Worm (Caenorhabditis elegans) whole organism, early embryonic: ENCODE data around the gene C26F1.3.

Experiments used
- F13C5.2 ChIP-seq: sonication (generic microtip); optimal IDR thresholded peaks from 2 replicates; lab custom pipeline; 2017; ENCODE audit warnings: mild to moderate bottlenecking, missing genetic modification characterization, inconsistent platforms, missing compliant biosample characterization
- aly-1 ChIP-seq: sonication (generic microtip); optimal IDR thresholded peaks from 2 replicates; lab custom pipeline; 2016; ENCODE audit warnings: missing genetic modification characterization, missing compliant biosample characterization
- ama-1 ChIP-seq: fragments of 150-350 bp; optimal IDR thresholded peaks from 2 replicates; lab custom pipeline; 2014
- ceh-13 ChIP-seq: fragments of 200-800 bp; sonication (Bioruptor generic); optimal IDR thresholded peaks from 2 replicates; lab custom pipeline; 2018; ENCODE audit warnings: mild to moderate bottlenecking, missing genetic modification characterization, missing compliant biosample characterization
- flt-1 ChIP-seq: fragments of 200-800 bp; sonication (Bioruptor generic); IDR thresholded peaks from 2 replicates; pipeline ENCODE4 v1.3.6; 2022; ENCODE audit warnings: missing genetic modification characterization, missing compliant biosample characterization
- hnd-1 ChIP-seq: sonication (generic microtip); optimal IDR thresholded peaks from 2 replicates; lab custom pipeline; 2016; ENCODE audit warnings: missing genetic modification characterization, missing compliant biosample characterization
- pes-1 ChIP-seq: fragments of 200-800 bp; sonication (Bioruptor generic); IDR thresholded peaks from 2 replicates; pipeline ENCODE4 v1.3.6; 2022; ENCODE audit warnings: missing genetic modification reagents, missing genetic modification characterization, missing compliant biosample characterization
- scrt-1 ChIP-seq: fragments of 200-800 bp; sonication (Bioruptor generic); IDR thresholded peaks from 2 replicates; pipeline ENCODE4 v1.3.6; 2022; ENCODE audit warnings: missing genetic modification characterization, missing compliant biosample characterization
- sea-1 ChIP-seq: fragments of 200-800 bp; sonication (Bioruptor generic); conservative IDR thresholded peaks from 2 replicates; pipeline ENCODE4 v1.3.6; 2022; ENCODE audit warnings: missing genetic modification characterization, missing compliant biosample characterization
- tbx-11 ChIP-seq: fragments of 200-800 bp; sonication (Bioruptor generic); IDR thresholded peaks from 2 replicates; pipeline ENCODE4 v1.3.6; 2022; ENCODE audit warnings: missing genetic modification characterization, missing compliant biosample characterization
- tbx-37 ChIP-seq: fragments of 200-800 bp; sonication (Bioruptor generic); conservative IDR thresholded peaks from 2 replicates; pipeline ENCODE4 v1.3.6; 2022; ENCODE audit warnings: missing genetic modification reagents, missing genetic modification characterization, missing compliant biosample characterization
- tra-4 ChIP-seq: sonication (generic microtip); optimal IDR thresholded peaks from 2 replicates; lab custom pipeline; 2017; ENCODE audit warnings: missing genetic modification characterization, missing compliant biosample characterization

DNA sequence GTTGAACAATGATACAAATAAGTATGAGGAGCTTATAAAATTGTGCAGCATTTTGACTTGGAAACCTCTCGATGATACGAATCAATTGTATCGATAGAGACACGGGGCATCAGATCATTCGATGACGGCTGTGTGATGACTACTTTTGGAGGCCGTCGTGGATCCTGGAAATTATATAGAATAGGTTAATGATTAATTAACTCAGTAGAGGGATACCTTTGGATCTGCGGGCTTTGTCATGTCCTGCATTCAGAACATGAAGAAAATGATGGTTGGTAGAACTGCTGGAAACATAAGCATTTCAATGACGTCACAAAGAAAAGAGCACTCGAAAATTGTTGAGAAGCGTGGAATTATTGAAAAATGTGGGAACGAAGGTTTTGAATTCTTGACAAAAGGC is 37.5 kb downstream of the C26F1.3 start, which contains the start of gene ZK742.6:
- TF ChIP-seq pes-1 (no peak), scrt-1 (no peak), tbx-11 (GFP tag; lab: Robert Waterston, UW) (no peak), tbx-37 (GFP tag; lab: Robert Waterston, UW) (no peak), F13C5.2 (tag; lab: Kevin White, UChicago) (no peak), ama-1 (lab: Kevin White, UChicago) (no peak), sea-1 (GFP tag; lab: Robert Waterston, UW) (no peak), ceh-13 (no peak), hnd-1 (tag; lab: Kevin White, UChicago) (no peak), flt-1 (GFP tag; lab: Robert Waterston, UW) (no peak), aly-1 (tag; lab: Kevin White, UChicago) (no peak), tra-4 (tag; lab: Kevin White, UChicago) (no peak)
